Worm (Caenorhabditis elegans) whole organism, mixed stage, embryonic: ENCODE results near the gene math-37.

Experiments
- elt-3 ChIP-seq: fragments of 150-350 bp; optimal IDR thresholded peaks from 2 replicates; lab custom pipeline; 2014; ENCODE audit warnings: missing biosample characterization, missing genetic modification characterization
- lsy-2 ChIP-seq: fragments of 150-350 bp; optimal IDR thresholded peaks from 2 replicates; lab custom pipeline; 2014; ENCODE audit warnings: missing biosample characterization, missing genetic modification characterization
- mab-5 ChIP-seq: fragments of 150-350 bp; optimal IDR thresholded peaks from 2 replicates; lab custom pipeline; 2014; ENCODE audit warnings: missing biosample characterization, missing genetic modification characterization
- unc-62 ChIP-seq: fragments of 150-350 bp; optimal IDR thresholded peaks from 2 replicates; lab custom pipeline; 2014; ENCODE audit warnings: missing biosample characterization, missing genetic modification reagents, missing genetic modification characterization

DNA sequence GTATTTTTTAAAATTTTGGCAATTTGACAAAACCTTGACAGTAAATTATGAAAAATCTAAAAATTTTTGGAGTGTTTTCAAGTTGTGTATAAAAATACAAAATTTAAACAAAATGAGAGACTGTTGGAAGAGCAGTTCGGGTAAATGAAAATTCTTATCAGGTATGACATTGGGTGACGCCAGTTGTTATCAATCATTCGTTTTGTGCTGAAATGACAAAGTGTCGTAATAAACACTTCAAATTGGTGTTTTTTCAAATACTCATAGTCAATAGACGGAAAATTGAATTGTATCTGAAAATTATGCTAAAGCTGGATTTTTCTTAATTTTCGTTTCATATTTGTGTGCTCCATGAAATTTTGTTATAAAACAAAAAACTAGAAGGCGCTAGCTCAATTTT lies 771 bp upstream of the math-37 start:
- TF ChIP-seq unc-62 (GFP tag; lab: Kevin White, UChicago) (no peak), mab-5 (tag; lab: Kevin White, UChicago) (no peak), lsy-2 (no peak), elt-3 (tag; lab: Kevin White, UChicago) (no peak)
